Worm (Caenorhabditis elegans) whole organism, late embryonic: ENCODE measurements around the gene lab-2.

Experiments
- K02D7.2 ChIP-seq: sonication (generic microtip); optimal IDR thresholded peaks from 2 replicates; lab custom pipeline; 2017; ENCODE audit warnings: mild to moderate bottlenecking, missing genetic modification characterization, missing compliant biosample characterization
- K09A11.1 ChIP-seq: sonication (generic microtip); optimal IDR thresholded peaks from 2 replicates; lab custom pipeline; 2017; ENCODE audit warnings: antibody characterized with exemption, mild to moderate bottlenecking, missing genetic modification characterization, missing compliant biosample characterization; ENCODE audit not compliant: insufficient read depth
- T23F11.4 ChIP-seq: fragments of 200-800 bp; sonication (Bioruptor generic); optimal IDR thresholded peaks from 2 replicates; lab custom pipeline; 2018; ENCODE audit warnings: mild to moderate bottlenecking, missing genetic modification characterization, missing compliant biosample characterization
- ahr-1 ChIP-seq: sonication (generic microtip); optimal IDR thresholded peaks from 2 replicates; lab custom pipeline; 2016; ENCODE audit warnings: missing genetic modification characterization, missing compliant biosample characterization
- ama-1 ChIP-seq: fragments of 150-350 bp; optimal IDR thresholded peaks from 2 replicates; lab custom pipeline; 2014
- ceh-18 ChIP-seq: sonication (generic microtip); optimal IDR thresholded peaks from 2 replicates; lab custom pipeline; 2016; ENCODE audit warnings: missing genetic modification characterization, missing compliant biosample characterization
- ceh-19 ChIP-seq: fragments of 200-800 bp; sonication (Bioruptor generic); optimal IDR thresholded peaks from 2 replicates; lab custom pipeline; 2018; ENCODE audit warnings: mild to moderate bottlenecking, missing genetic modification characterization, missing compliant biosample characterization
- ceh-24 ChIP-seq: sonication (generic microtip); optimal IDR thresholded peaks from 2 replicates; lab custom pipeline; 2016; ENCODE audit warnings: mild to moderate bottlenecking, missing genetic modification characterization, missing compliant biosample characterization
- ceh-34 ChIP-seq: sonication (generic microtip); optimal IDR thresholded peaks from 2 replicates; lab custom pipeline; 2016; ENCODE audit warnings: mild to moderate bottlenecking, missing genetic modification characterization, missing compliant biosample characterization
- ceh-48 ChIP-seq: sonication (generic microtip); optimal IDR thresholded peaks from 2 replicates; lab custom pipeline; 2016; ENCODE audit warnings: missing genetic modification characterization, inconsistent platforms, missing compliant biosample characterization
- ceh-9 ChIP-seq: sonication (generic microtip); optimal IDR thresholded peaks from 2 replicates; lab custom pipeline; 2016; ENCODE audit warnings: mild to moderate bottlenecking, missing genetic modification characterization, inconsistent platforms, missing compliant biosample characterization
- dmd-4 ChIP-seq: sonication (generic microtip); optimal IDR thresholded peaks from 2 replicates; lab custom pipeline; 2016; ENCODE audit warnings: borderline replicate concordance, missing genetic modification characterization, missing compliant biosample characterization
- dve-1 ChIP-seq: sonication (generic microtip); optimal IDR thresholded peaks from 2 replicates; lab custom pipeline; 2017; ENCODE audit warnings: antibody characterized with exemption, mild to moderate bottlenecking, missing genetic modification characterization, missing compliant biosample characterization
- elt-2 ChIP-seq: sonication (generic microtip); optimal IDR thresholded peaks from 2 replicates; lab custom pipeline; 2016; ENCODE audit warnings: missing genetic modification reagents, missing genetic modification characterization, missing compliant biosample characterization
- elt-4 ChIP-seq: sonication (generic microtip); optimal IDR thresholded peaks from 2 replicates; lab custom pipeline; 2016; ENCODE audit warnings: missing genetic modification characterization, missing compliant biosample characterization
- eyg-1 ChIP-seq: sonication (generic microtip); optimal IDR thresholded peaks from 2 replicates; lab custom pipeline; 2016; ENCODE audit warnings: missing genotype, missing genetic modification characterization, missing compliant biosample characterization
- fkh-6 ChIP-seq: sonication (generic microtip); optimal IDR thresholded peaks from 2 replicates; lab custom pipeline; 2016; ENCODE audit warnings: missing genetic modification characterization, missing compliant biosample characterization
- gmeb-2 ChIP-seq: sonication (generic microtip); optimal IDR thresholded peaks from 2 replicates; lab custom pipeline; 2016; ENCODE audit warnings: missing genetic modification characterization, inconsistent platforms, missing compliant biosample characterization
- lim-6 ChIP-seq: sonication (generic microtip); optimal IDR thresholded peaks from 2 replicates; lab custom pipeline; 2016; ENCODE audit warnings: missing genetic modification characterization, missing compliant biosample characterization
- lin-11 ChIP-seq: fragments of 200-800 bp; sonication (Bioruptor generic); optimal IDR thresholded peaks from 2 replicates; lab custom pipeline; 2018; ENCODE audit warnings: mild to moderate bottlenecking, missing genetic modification characterization, missing compliant biosample characterization
- nfya-1 ChIP-seq: sonication (generic microtip); optimal IDR thresholded peaks from 2 replicates; lab custom pipeline; 2017; ENCODE audit warnings: missing genetic modification characterization, mild to moderate bottlenecking, missing compliant biosample characterization, antibody characterized with exemption, moderate library complexity
- npax-4 ChIP-seq: sonication (generic microtip); optimal IDR thresholded peaks from 2 replicates; lab custom pipeline; 2016; ENCODE audit warnings: missing genetic modification characterization, missing compliant biosample characterization
- odd-2 ChIP-seq: sonication (generic microtip); optimal IDR thresholded peaks from 2 replicates; lab custom pipeline; 2017; ENCODE audit warnings: antibody characterized with exemption, mild to moderate bottlenecking, missing genetic modification characterization, missing compliant biosample characterization
- pha-2 ChIP-seq: sonication (generic microtip); optimal IDR thresholded peaks from 2 replicates; lab custom pipeline; 2017; ENCODE audit warnings: mild to moderate bottlenecking, missing genetic modification characterization, missing compliant biosample characterization
- pqm-1 ChIP-seq: sonication (generic microtip); optimal IDR thresholded peaks from 2 replicates; lab custom pipeline; 2016; ENCODE audit warnings: missing genetic modification characterization, missing compliant biosample characterization
- pros-1 ChIP-seq: fragments of 150-350 bp; optimal IDR thresholded peaks from 2 replicates; lab custom pipeline; 2014; ENCODE audit warnings: missing biosample characterization, missing genetic modification reagents, missing genetic modification characterization
- rnt-1 ChIP-seq: sonication (generic microtip); optimal IDR thresholded peaks from 2 replicates; lab custom pipeline; 2016; ENCODE audit warnings: missing genetic modification characterization, missing compliant biosample characterization
- sdc-2 ChIP-seq: sonication (generic microtip); optimal IDR thresholded peaks from 2 replicates; lab custom pipeline; 2016; ENCODE audit warnings: missing genotype, missing genetic modification characterization, missing compliant biosample characterization
- tbx-7 ChIP-seq: sonication (generic microtip); optimal IDR thresholded peaks from 2 replicates; lab custom pipeline; 2016; ENCODE audit warnings: missing genotype, missing genetic modification characterization, missing compliant biosample characterization
- unc-42 ChIP-seq: sonication (generic microtip); optimal IDR thresholded peaks from 2 replicates; lab custom pipeline; 2016; ENCODE audit warnings: missing genotype, missing genetic modification characterization, missing compliant biosample characterization
- unc-55 ChIP-seq: sonication (generic microtip); optimal IDR thresholded peaks from 2 replicates; lab custom pipeline; 2017; ENCODE audit warnings: missing biosample characterization, missing genetic modification reagents, missing genetic modification characterization
- unc-86 ChIP-seq: sonication (generic microtip); optimal IDR thresholded peaks from 2 replicates; lab custom pipeline; 2016; ENCODE audit warnings: missing genetic modification characterization, missing compliant biosample characterization
- ztf-16 ChIP-seq: sonication (generic microtip); optimal IDR thresholded peaks from 2 replicates; lab custom pipeline; 2017; ENCODE audit warnings: missing genetic modification characterization, missing compliant biosample characterization

The lab-2 gene

ce11 chrIII:7292569-7292968, 36.8 kb downstream of the lab-2 start:
- TF ChIP-seq ceh-24 (tag; lab: Kevin White, UChicago), result no peak
- peak; percentile 10 for TF ChIP-seq unc-55 (GFP tag; lab: Kevin White, UChicago)

DNA sequence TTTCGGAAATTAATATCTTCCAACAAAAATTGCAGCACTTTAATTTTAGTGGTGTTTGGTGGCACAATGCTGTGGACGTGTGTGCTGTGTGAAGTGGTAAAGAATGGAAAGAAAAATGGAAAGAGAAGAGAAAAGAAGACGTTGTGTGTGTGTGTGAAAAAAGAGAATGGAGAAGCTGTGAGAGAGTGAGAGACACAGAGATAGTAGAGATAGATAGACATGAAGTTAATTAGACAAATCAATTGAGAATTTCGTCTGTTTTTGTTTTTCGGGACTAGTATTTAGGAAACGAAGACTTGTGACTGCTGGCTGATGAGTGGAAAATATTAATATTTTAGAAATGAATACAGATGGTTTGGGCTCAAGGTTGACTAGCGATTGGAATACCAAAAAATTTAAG, 38.2 kb downstream of the lab-2 start:
- TF ChIP-seq unc-42 (tag; lab: Kevin White, UChicago) (peak; percentile 48), gmeb-2 (tag; lab: Kevin White, UChicago) (no peak), ztf-16 (tag; lab: Kevin White, UChicago) (no peak)

ce11 chrIII:7290462-7290861, 38.9 kb downstream of the lab-2 start, which contains the start of gene algn-11:
Gene algn-11, minus strand, starts transcription at chrIII:7290562.
- TF ChIP-seq odd-2 (tag; lab: Kevin White, UChicago) (no peak), T23F11.4 (GFP tag; lab: Kevin White, UChicago) (no peak), unc-42 (tag; lab: Kevin White, UChicago) (no peak), K09A11.1 (tag; lab: Kevin White, UChicago) (no peak), lim-6 (tag; lab: Kevin White, UChicago) (no peak), nfya-1 (tag; lab: Kevin White, UChicago) (no peak)

DNA sequence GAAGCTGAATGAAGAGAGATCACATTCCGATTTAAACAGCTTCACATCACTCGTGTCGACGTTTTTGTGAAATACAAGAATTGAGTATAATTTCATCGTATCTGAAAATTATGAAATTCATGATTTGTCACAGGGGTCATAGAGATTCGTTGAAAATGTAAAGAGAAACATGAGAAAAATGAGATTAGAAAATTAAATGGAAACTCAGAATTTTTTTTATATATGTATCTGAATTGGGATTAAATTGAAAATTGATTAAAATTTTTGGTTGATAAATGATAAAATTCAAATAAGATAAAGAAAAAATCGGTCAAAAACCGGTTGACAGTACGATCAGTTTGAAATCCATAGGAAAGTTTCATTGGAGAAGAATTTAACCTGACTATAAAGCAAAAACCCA, 41.9 kb downstream of the lab-2 start, which contains the start of gene ykt-6:
TSS of gene ykt-6 (minus strand) at position 101 of the 400 bp plus-strand sequence.
- no peak for TF ChIP-seq elt-4
- no peak for TF ChIP-seq ceh-48 (tag; lab: Kevin White, UChicago)
- TF ChIP-seq ceh-34 (tag; lab: Kevin White, UChicago), result no peak
- TF ChIP-seq K02D7.2 (tag; lab: Kevin White, UChicago), result no peak
- TF ChIP-seq lin-11 (tag; lab: Kevin White, UChicago), result no peak
- TF ChIP-seq ceh-18 (tag; lab: Kevin White, UChicago), result no peak
- TF ChIP-seq fkh-6 (tag; lab: Kevin White, UChicago), result no peak
- TF ChIP-seq odd-2 (tag; lab: Kevin White, UChicago), result no peak
- TF ChIP-seq npax-4 (tag; lab: Kevin White, UChicago), result no peak
- no peak for TF ChIP-seq rnt-1
- TF ChIP-seq tbx-7, result no peak
- no peak for TF ChIP-seq nfya-1 (tag; lab: Kevin White, UChicago)
- TF ChIP-seq ztf-16 (tag; lab: Kevin White, UChicago), result no peak
- TF ChIP-seq unc-86, result no peak
- TF ChIP-seq ama-1 (lab: Kevin White, UChicago), result no peak

DNA sequence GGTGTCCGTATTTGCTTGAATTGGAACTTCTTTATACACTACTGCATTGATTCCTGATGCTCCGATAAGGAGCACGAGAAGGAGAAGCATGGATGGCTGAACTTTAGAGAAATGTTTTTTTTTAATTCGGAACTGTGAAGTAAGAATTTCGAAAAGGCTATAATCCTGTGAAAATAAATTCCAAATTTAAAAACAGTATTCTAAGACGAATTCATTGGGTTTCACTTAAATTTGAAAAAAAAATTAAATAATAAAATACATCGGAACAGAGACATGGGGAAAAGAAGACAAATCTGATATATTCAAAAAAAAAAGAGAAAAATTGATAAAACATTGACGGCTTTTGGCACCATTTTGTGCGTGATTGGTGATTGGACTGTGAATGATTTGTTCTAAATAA, 43.6 kb downstream of the lab-2 start, which contains the start of gene pho-5:
TSS of gene pho-5 (minus strand) at position 101 of the 400 bp plus-strand sequence.
- TF ChIP-seq pha-2 (tag; lab: Kevin White, UChicago) (no peak), ahr-1 (no peak), gmeb-2 (tag; lab: Kevin White, UChicago) (no peak), ceh-19 (no peak), pqm-1 (no peak), T23F11.4 (GFP tag; lab: Kevin White, UChicago) (no peak), dmd-4 (no peak), elt-2 (no peak), dve-1 (tag; lab: Kevin White, UChicago) (no peak), fkh-6 (tag; lab: Kevin White, UChicago) (no peak)

- TF ChIP-seq eyg-1 (tag; lab: Kevin White, UChicago) (no peak), pqm-1 (no peak), ceh-9 (tag; lab: Kevin White, UChicago) (no peak), sdc-2 (no peak), pros-1 (tag; lab: Kevin White, UChicago) (no peak), unc-42 (tag; lab: Kevin White, UChicago) (peak; percentile 2)
- TF ChIP-seq, all 69 proteins: peak for 1
Observed at ce11 chrIII:7281179-7281578, 48.2 kb downstream of the lab-2 start, which contains the start of gene B0361.3. Gene B0361.3, plus strand, starts transcription at chrIII:7281462.
